Worm (Caenorhabditis elegans) whole organism, L3 larva: Measurements from ENCODE around the gene T19C3.3.

Experiments
- ZK546.5 ChIP-seq: sonication (generic microtip); optimal IDR thresholded peaks from 2 replicates; lab custom pipeline; 2017; ENCODE audit warnings: missing biosample characterization, missing genetic modification characterization
- aly-2 ChIP-seq: fragments of 150-350 bp; optimal IDR thresholded peaks from 2 replicates; lab custom pipeline; 2014; ENCODE audit warnings: missing biosample characterization, missing genetic modification characterization
- elt-1 ChIP-seq: fragments of 150-350 bp; optimal IDR thresholded peaks from 2 replicates; lab custom pipeline; 2014; ENCODE audit warnings: missing biosample characterization, missing genetic modification characterization
- elt-3 ChIP-seq, 3 experiments: fragments of 150-350 bp in 1 of 3; sonication (generic microtip) in 2 of 3; optimal IDR thresholded peaks; 2 replicates in 2 of 3; 4 replicates in 1 of 3; lab custom pipeline; 2014 to 2017; ENCODE audit warnings: missing biosample characterization in 3 of 3, missing genetic modification characterization in 3 of 3
- fkh-10 ChIP-seq: sonication (generic microtip); optimal IDR thresholded peaks from 2 replicates; lab custom pipeline; 2017; ENCODE audit warnings: missing biosample characterization, missing genetic modification reagents, missing genetic modification characterization
- fos-1 ChIP-seq: fragments of 150-350 bp; optimal IDR thresholded peaks from 2 replicates; lab custom pipeline; 2014; ENCODE audit warnings: missing biosample characterization, missing genetic modification characterization
- nhr-12 ChIP-seq: fragments of 150-350 bp; optimal IDR thresholded peaks from 2 replicates; lab custom pipeline; 2014; ENCODE audit warnings: missing biosample characterization, missing genetic modification characterization
- nhr-77 ChIP-seq: fragments of 150-350 bp; optimal IDR thresholded peaks from 2 replicates; lab custom pipeline; 2014; ENCODE audit warnings: missing biosample characterization, missing genetic modification characterization
- pqm-1 ChIP-seq: fragments of 150-350 bp; optimal IDR thresholded peaks from 2 replicates; lab custom pipeline; 2017; ENCODE audit warnings: missing biosample characterization, missing genetic modification characterization, inconsistent platforms
- skn-1 ChIP-seq: fragments of 150-350 bp; optimal IDR thresholded peaks from 2 replicates; lab custom pipeline; 2014; ENCODE audit warnings: missing biosample characterization, missing genetic modification characterization
- unc-62 ChIP-seq: fragments of 150-350 bp; sonication (generic microtip); optimal IDR thresholded peaks from 4 replicates; lab custom pipeline; 2014; ENCODE audit warnings: missing biosample characterization, missing genetic modification reagents, missing genetic modification characterization

DNA sequence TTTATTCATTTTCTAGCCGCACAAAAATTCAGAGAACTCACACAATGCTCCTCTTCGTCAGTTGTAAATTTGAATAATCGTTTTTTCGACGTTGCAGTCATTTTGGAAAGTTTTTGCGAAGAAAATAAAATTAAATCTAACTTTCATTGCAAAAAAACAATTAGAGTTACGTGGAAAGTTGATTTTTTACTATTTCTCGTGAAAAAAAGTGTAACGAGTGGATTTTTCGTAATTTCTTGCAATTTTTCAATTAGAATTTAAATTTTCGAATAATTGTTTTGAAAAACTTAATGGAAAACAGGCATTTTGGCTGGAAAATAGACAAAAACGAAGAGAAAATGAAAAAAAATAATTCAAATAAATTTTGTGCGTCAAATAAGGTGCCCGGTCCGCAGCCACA lies 15.7 kb downstream of the T19C3.3 start, which contains the start of gene Y55B1AR.2:
- TF ChIP-seq aly-2 (tag; lab: Kevin White, UChicago), result no peak
- TF ChIP-seq pqm-1, result no peak
- TF ChIP-seq elt-3 (tag; optimal IDR thresholded peaks at IDR 0.05; lab: Kevin White, UChicago), result no peak
- TF ChIP-seq ZK546.5 (tag; lab: Kevin White, UChicago), result no peak
- no peak for TF ChIP-seq fos-1 (tag; lab: Kevin White, UChicago)
- TF ChIP-seq elt-1 (tag; lab: Kevin White, UChicago), result no peak
- no peak for TF ChIP-seq unc-62
- no peak for TF ChIP-seq skn-1 (tag; lab: Kevin White, UChicago)
- TF ChIP-seq nhr-12, result no peak
- TF ChIP-seq fkh-10 (GFP tag; lab: Kevin White, UChicago), result no peak
- TF ChIP-seq nhr-77 (tag; lab: Kevin White, UChicago), result no peak
